Fruit fly (Drosophila melanogaster): ENCODE data around the gene CG43703.

DNA sequence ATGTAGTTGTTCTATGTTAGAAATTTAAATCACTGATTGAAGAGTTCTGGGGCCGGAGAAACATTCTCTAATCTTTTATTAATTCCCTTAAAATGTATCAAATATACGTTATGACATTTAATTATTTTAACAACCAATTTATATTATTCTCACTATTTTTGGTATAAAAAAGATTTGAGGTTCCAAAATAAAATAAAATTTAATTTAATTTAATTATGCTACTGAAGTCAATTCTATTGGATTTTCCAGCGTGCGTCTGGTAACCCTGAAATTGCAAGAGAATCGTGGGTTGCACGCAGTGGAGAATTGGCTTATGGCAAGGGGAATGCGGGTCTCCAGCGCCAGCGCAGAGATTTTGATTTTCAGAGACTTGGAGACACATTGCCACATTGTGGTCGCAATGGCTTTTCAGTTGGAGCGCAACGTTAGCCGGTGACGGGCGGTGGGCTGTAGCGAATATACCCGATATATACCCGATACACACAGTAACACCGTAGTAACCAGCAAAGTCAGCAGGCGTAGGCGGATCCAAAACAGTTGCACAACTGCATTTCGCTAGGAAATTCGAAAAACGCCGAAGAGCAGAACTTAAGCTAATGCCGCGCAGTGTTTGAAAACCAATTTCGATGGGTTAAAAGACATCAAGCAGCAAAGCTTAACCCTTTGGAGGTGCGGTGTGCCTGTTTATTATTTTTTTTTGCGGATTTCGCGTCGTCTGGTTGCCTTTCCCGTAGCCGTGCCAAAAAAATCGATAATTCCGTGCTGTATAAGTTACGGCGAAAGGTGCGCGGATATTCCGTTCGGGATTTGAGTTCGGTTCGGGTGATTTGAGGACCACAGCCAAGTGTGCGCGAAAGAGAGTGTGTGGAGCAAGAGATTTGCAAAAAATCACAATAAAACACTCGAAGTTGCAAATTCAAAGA is 40.2 kb downstream of the CG43703 start:
- no peak for TF ChIP-seq psq (optimal IDR thresholded peaks at IDR 0.05)
- TF ChIP-seq Dll (optimal IDR thresholded peaks at IDR 0.05): no peak
- no peak for TF ChIP-seq pan (optimal IDR thresholded peaks at IDR 0.05)
- TF ChIP-seq CG8478 (optimal IDR thresholded peaks at IDR 0.05): no peak

All from whole organism.